Worm (Caenorhabditis elegans) whole organism, L1 larva: Measurements from ENCODE around the gene F13E9.5.

ENCODE experiments used
- C04F5.9 ChIP-seq: sonication (generic microtip); optimal IDR thresholded peaks from 2 replicates; lab custom pipeline; 2016; ENCODE audit warnings: missing genetic modification characterization, missing compliant biosample characterization
- C16A3.4 ChIP-seq: fragments of 150-350 bp; optimal IDR thresholded peaks from 2 replicates; lab custom pipeline; 2014; ENCODE audit warnings: missing biosample characterization, missing genetic modification characterization
- aha-1 ChIP-seq: fragments of 150-350 bp; optimal IDR thresholded peaks from 2 replicates; lab custom pipeline; 2014; ENCODE audit warnings: missing biosample characterization, missing genetic modification characterization
- alr-1 ChIP-seq: fragments of 200-800 bp; sonication (Bioruptor generic); optimal IDR thresholded peaks from 2 replicates; lab custom pipeline; 2018; ENCODE audit warnings: borderline replicate concordance, mild to moderate bottlenecking, missing genetic modification characterization, missing compliant biosample characterization
- ama-1 ChIP-seq: fragments of 150-350 bp; optimal IDR thresholded peaks from 2 replicates; lab custom pipeline; 2014
- ceh-63 ChIP-seq: fragments of 200-800 bp; sonication (Bioruptor generic); optimal IDR thresholded peaks from 2 replicates; lab custom pipeline; 2018; ENCODE audit warnings: mild to moderate bottlenecking, missing genetic modification characterization, missing compliant biosample characterization
- dsc-1 ChIP-seq: sonication (generic microtip); optimal IDR thresholded peaks from 2 replicates; lab custom pipeline; 2016; ENCODE audit warnings: mild to moderate bottlenecking, missing genetic modification characterization, missing compliant biosample characterization
- fkh-10 ChIP-seq: sonication (generic microtip); optimal IDR thresholded peaks from 2 replicates; lab custom pipeline; 2017; ENCODE audit warnings: missing biosample characterization, missing genetic modification reagents, missing genetic modification characterization
- fos-1 ChIP-seq: fragments of 150-350 bp; optimal IDR thresholded peaks from 2 replicates; lab custom pipeline; 2014; ENCODE audit warnings: missing biosample characterization, missing genetic modification characterization
- grh-1 ChIP-seq: fragments of 200-800 bp; sonication (Bioruptor generic); IDR thresholded peaks from 2 replicates; pipeline ENCODE4 v1.3.6; 2022; ENCODE audit warnings: missing genetic modification reagents, missing genetic modification characterization, missing compliant biosample characterization
- hpl-2 ChIP-seq: fragments of 150-350 bp; optimal IDR thresholded peaks from 2 replicates; lab custom pipeline; 2014; ENCODE audit warnings: missing biosample characterization, missing genetic modification reagents, missing genetic modification characterization
- lin-14 ChIP-seq: fragments of 200-800 bp; sonication (Bioruptor generic); optimal IDR thresholded peaks from 2 replicates; lab custom pipeline; 2018; ENCODE audit warnings: mild to moderate bottlenecking, missing genetic modification characterization, moderate library complexity, missing compliant biosample characterization
- lin-15B ChIP-seq: fragments of 150-350 bp; sonication (generic microtip); optimal IDR thresholded peaks from 3 replicates; lab custom pipeline; 2014; ENCODE audit warnings: missing biosample characterization, missing genetic modification characterization
- lsy-2 ChIP-seq, 2 experiments: fragments of 150-350 bp; optimal IDR thresholded peaks; 2 replicates each; lab custom pipeline; 2014; ENCODE audit warnings: missing biosample characterization in 2 of 2, missing genetic modification characterization in 2 of 2
- mab-9 ChIP-seq: fragments of 200-800 bp; sonication (Bioruptor generic); IDR thresholded peaks from 2 replicates; pipeline ENCODE4 v1.3.6; 2022; ENCODE audit warnings: missing genetic modification reagents, missing genetic modification characterization, missing compliant biosample characterization
- mep-1 ChIP-seq: fragments of 150-350 bp; optimal IDR thresholded peaks from 2 replicates; lab custom pipeline; 2014; ENCODE audit warnings: missing biosample characterization, missing genetic modification characterization
- nhr-237 ChIP-seq: fragments of 150-350 bp; optimal IDR thresholded peaks from 2 replicates; lab custom pipeline; 2014; ENCODE audit warnings: missing biosample characterization, missing genetic modification characterization
- nhr-28 ChIP-seq: fragments of 150-350 bp; optimal IDR thresholded peaks from 2 replicates; lab custom pipeline; 2014; ENCODE audit warnings: missing biosample characterization, missing genetic modification characterization
- nhr-84 ChIP-seq: sonication (generic microtip); optimal IDR thresholded peaks from 2 replicates; lab custom pipeline; 2017; ENCODE audit warnings: missing biosample characterization, missing genetic modification characterization
- nhr-85 ChIP-seq: sonication (generic microtip); peaks from one replicate; lab custom pipeline; 2016; ENCODE audit warnings: missing genetic modification characterization, inconsistent platforms, missing compliant biosample characterization
- nhr-90 ChIP-seq: sonication (generic microtip); optimal IDR thresholded peaks from 2 replicates; lab custom pipeline; 2016; ENCODE audit warnings: mild to moderate bottlenecking, missing genetic modification characterization, missing compliant biosample characterization; ENCODE audit not compliant: poor library complexity
- pag-3 ChIP-seq: sonication (generic microtip); optimal IDR thresholded peaks from 2 replicates; lab custom pipeline; 2017; ENCODE audit warnings: missing genetic modification characterization, mild to moderate bottlenecking, missing compliant biosample characterization, antibody characterized with exemption, borderline replicate concordance; ENCODE audit not compliant: insufficient read depth
- pqm-1 ChIP-seq: sonication (generic microtip); optimal IDR thresholded peaks from 3 replicates; lab custom pipeline; 2017; ENCODE audit warnings: missing biosample characterization, missing genetic modification characterization
- rnt-1 ChIP-seq: sonication (generic microtip); optimal IDR thresholded peaks from 2 replicates; lab custom pipeline; 2016; ENCODE audit warnings: mild to moderate bottlenecking, missing genetic modification characterization, moderate library complexity, missing compliant biosample characterization
- skn-1 ChIP-seq: fragments of 150-350 bp; optimal IDR thresholded peaks from 2 replicates; lab custom pipeline; 2014; ENCODE audit warnings: missing biosample characterization, missing genetic modification characterization
- snu-23 ChIP-seq: sonication (generic microtip); optimal IDR thresholded peaks from 2 replicates; lab custom pipeline; 2016; ENCODE audit warnings: missing genetic modification characterization, missing compliant biosample characterization
- sox-4 ChIP-seq: sonication (generic microtip); optimal IDR thresholded peaks from 2 replicates; lab custom pipeline; 2016; ENCODE audit warnings: missing genetic modification characterization, missing compliant biosample characterization
- sptf-1 ChIP-seq: fragments of 150-350 bp; optimal IDR thresholded peaks from 2 replicates; lab custom pipeline; 2014; ENCODE audit warnings: missing biosample characterization, missing genetic modification characterization
- tlp-1 ChIP-seq: fragments of 150-350 bp; optimal IDR thresholded peaks from 2 replicates; lab custom pipeline; 2014; ENCODE audit warnings: missing biosample characterization, missing genetic modification characterization
- unc-30 ChIP-seq: sonication (generic microtip); optimal IDR thresholded peaks from 2 replicates; lab custom pipeline; 2017; ENCODE audit warnings: missing biosample characterization, missing genetic modification characterization
- unc-62 ChIP-seq: fragments of 150-350 bp; optimal IDR thresholded peaks from 2 replicates; lab custom pipeline; 2014; ENCODE audit warnings: missing biosample characterization, missing genetic modification reagents, missing genetic modification characterization
- unc-86 ChIP-seq: sonication (generic microtip); optimal IDR thresholded peaks from 2 replicates; lab custom pipeline; 2016; ENCODE audit warnings: missing genetic modification characterization, missing compliant biosample characterization
- unc-98 ChIP-seq: fragments of 200-800 bp; sonication (Bioruptor generic); IDR thresholded peaks from 2 replicates; pipeline ENCODE4 v1.3.6; 2022; ENCODE audit warnings: missing genetic modification characterization, missing compliant biosample characterization
- zip-4 ChIP-seq: fragments of 200-800 bp; sonication (Bioruptor generic); optimal IDR thresholded peaks from 2 replicates; lab custom pipeline; 2018; ENCODE audit warnings: mild to moderate bottlenecking, missing genetic modification characterization, moderate library complexity, missing compliant biosample characterization
- ztf-11 ChIP-seq, 2 experiments: sonication (generic microtip); optimal IDR thresholded peaks; 2 replicates each; lab custom pipeline; 2016 to 2017; ENCODE audit warnings: missing genetic modification characterization in 2 of 2, missing biosample characterization in 1 of 2, missing compliant biosample characterization in 1 of 2

The F13E9.5 gene

ce11 chrIV:10902476-10902875, 18.3 kb upstream of the F13E9.5 start:
- TF ChIP-seq unc-86 (no peak), nhr-85 (tag; lab: Kevin White, UChicago) (no peak), lin-15B (tag; lab: Kevin White, UChicago) (no peak), mab-9 (no peak), unc-30 (tag; lab: Kevin White, UChicago) (no peak), ztf-11 (tag; optimal IDR thresholded peaks at IDR 0.05; lab: Kevin White, UChicago) (no peak), fos-1 (tag; lab: Kevin White, UChicago) (no peak), skn-1 (no peak), snu-23 (GFP tag; lab: Kevin White, UChicago) (no peak), sptf-1 (no peak), nhr-28 (tag; lab: Kevin White, UChicago) (no peak)
- TF ChIP-seq, all 84 proteins: peak for 0

ce11 chrIV:10900083-10900482, 15.9 kb upstream of the F13E9.5 start, which contains the start of gene srlf-30:
Gene srlf-30 (plus strand): TSS chrIV:10900383.
- TF ChIP-seq C16A3.4 (no peak), snu-23 (GFP tag; lab: Kevin White, UChicago) (no peak), mep-1 (no peak), dsc-1 (tag; lab: Kevin White, UChicago) (no peak)

ce11 chrIV:10899091-10899490, 14.9 kb upstream of the F13E9.5 start, which contains the start of the genes F13E9.9 and F13E9.19:
Gene F13E9.9 (minus strand): TSS chrIV:10899191.
Gene F13E9.19 (plus strand): TSS chrIV:10899406.
- TF ChIP-seq C04F5.9 (no peak), nhr-84 (tag; lab: Kevin White, UChicago) (no peak), C16A3.4 (no peak), ceh-63 (GFP tag; lab: Kevin White, UChicago) (no peak), ama-1 (no peak), rnt-1 (tag; lab: Kevin White, UChicago) (no peak), skn-1 (no peak), fkh-10 (GFP tag; lab: Kevin White, UChicago) (no peak), lsy-2 (tag; optimal IDR thresholded peaks at IDR 0.05; lab: Kevin White, UChicago) (no peak), hpl-2 (GFP tag; lab: Kevin White, UChicago) (no peak), zip-4 (GFP tag; lab: Kevin White, UChicago) (no peak), tlp-1 (tag; lab: Kevin White, UChicago) (no peak)

ce11 chrIV:10898160-10898559, 14.0 kb upstream of the F13E9.5 start:
- TF ChIP-seq unc-62 (GFP tag; lab: Kevin White, UChicago) (no peak), skn-1 (no peak), nhr-84 (tag; lab: Kevin White, UChicago) (no peak), alr-1 (tag; lab: Kevin White, UChicago) (no peak), aha-1 (tag; lab: Kevin White, UChicago) (no peak), ceh-63 (GFP tag; lab: Kevin White, UChicago) (no peak), nhr-90 (tag; lab: Kevin White, UChicago) (no peak), unc-98 (GFP tag; lab: Robert Waterston, UW) (no peak), sox-4 (no peak), grh-1 (GFP tag; lab: Robert Waterston, UW) (no peak), dsc-1 (tag; lab: Kevin White, UChicago) (no peak), pqm-1 (tag; lab: Kevin White, UChicago) (no peak)

- TF ChIP-seq nhr-237 (tag; lab: Kevin White, UChicago) (no peak), pag-3 (tag; lab: Kevin White, UChicago) (no peak), lin-14 (GFP tag; lab: Kevin White, UChicago) (no peak), mep-1 (no peak)
Measured at ce11 chrIV:10896512-10896911, 12.3 kb upstream of the F13E9.5 start, which contains the start of gene srlf-13. Gene srlf-13 (minus strand): TSS chrIV:10896612.
